Fruit fly (Drosophila melanogaster): ENCODE results near the gene kay.
A peak's percentile ranks its signal among the peaks of the same experiment; 100 is the strongest.

The kay gene

DNA sequence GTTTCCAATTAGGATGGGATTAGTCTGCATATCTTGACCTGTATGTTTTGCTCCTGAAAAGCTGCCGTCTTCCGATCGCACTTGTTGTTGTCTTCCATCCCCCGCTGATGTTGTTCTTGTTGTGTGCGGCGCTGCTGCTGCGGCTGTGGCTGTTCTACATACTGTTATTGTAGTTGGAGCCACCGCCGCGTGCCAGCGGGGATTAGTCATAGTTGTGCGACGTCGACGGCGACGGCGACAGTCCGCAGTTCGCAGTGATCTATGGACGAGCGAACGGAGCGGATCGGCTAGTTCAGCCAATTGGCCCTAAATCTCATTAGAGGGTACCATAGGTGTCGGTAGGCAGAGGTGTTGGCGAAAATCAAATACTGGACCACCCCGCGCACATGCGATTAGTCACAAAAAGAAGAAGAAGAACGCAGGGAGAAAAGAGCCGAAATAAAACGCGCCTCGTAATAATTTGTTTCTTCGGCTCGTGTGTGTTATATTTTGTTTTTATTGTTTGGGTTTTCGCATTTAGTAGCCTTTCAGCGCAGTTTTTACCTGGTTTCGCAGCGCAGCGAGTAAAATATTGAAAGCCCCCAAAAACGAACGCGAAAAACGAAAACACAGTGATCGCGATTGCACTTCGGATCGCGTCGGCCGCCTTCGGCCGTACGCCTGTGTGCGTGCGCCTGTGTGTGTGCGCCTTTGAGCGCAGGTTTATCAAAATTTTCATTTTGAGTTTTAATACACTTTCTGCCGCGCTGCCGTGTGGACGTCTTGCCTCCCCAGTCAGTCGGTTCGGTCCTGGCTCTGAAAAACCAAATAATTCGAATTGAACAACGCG, at the start of gene kay:
Gene kay (plus strand): TSS at position 729 of the 829 bp plus-strand sequence.
- TF ChIP-seq CG15336 (GFP tag; IDR thresholded peaks at IDR 0.05): no peak
- TF ChIP-seq CG31627 (GFP tag; optimal IDR thresholded peaks at IDR 0.05): no peak
- TF ChIP-seq dac (GFP tag; optimal IDR thresholded peaks at IDR 0.05): no peak
- TF ChIP-seq CG6808 (GFP tag; optimal IDR thresholded peaks at IDR 0.05): peak; percentile 11
- no peak for TF ChIP-seq CG7368 (GFP tag; optimal IDR thresholded peaks at IDR 0.05)
- no peak for TF ChIP-seq Sox14 (GFP tag; optimal IDR thresholded peaks at IDR 0.05)
- TF ChIP-seq ss (GFP tag; optimal IDR thresholded peaks at IDR 0.05): peak in 1 of 2 experiments; percentile 31
- no peak for TF ChIP-seq Hr4 (GFP tag; optimal IDR thresholded peaks at IDR 0.05)
- TF ChIP-seq Lpt (GFP tag; optimal IDR thresholded peaks at IDR 0.05): no peak
- TF ChIP-seq CG11294 (GFP tag; IDR thresholded peaks at IDR 0.05): no peak
- 0 out of 3 replicates have a peak, but pooled peaks have one; percentile 33 for TF ChIP-seq CG6163 (GFP tag; IDR thresholded peaks at IDR 0.05)
- no peak for TF ChIP-seq pdm3 (GFP tag; optimal IDR thresholded peaks at IDR 0.05)
- TF ChIP-seq CG3032 (tag; optimal IDR thresholded peaks at IDR 0.05): no peak
- peak; percentile 25 for TF ChIP-seq Sox102F (GFP tag; optimal IDR thresholded peaks at IDR 0.05)
- TF ChIP-seq Sox15 (GFP tag; optimal IDR thresholded peaks at IDR 0.05): no peak
- no peak for TF ChIP-seq lz (GFP tag; optimal IDR thresholded peaks at IDR 0.05)
- TF ChIP-seq CG6854 (GFP tag; optimal IDR thresholded peaks at IDR 0.05): peak; percentile 55
- TF ChIP-seq eg (GFP tag; IDR thresholded peaks at IDR 0.05): peak; percentile 33; the same call in 2 of the 3 replicates
- peak; percentile 26 for TF ChIP-seq Met (GFP tag; optimal IDR thresholded peaks at IDR 0.05)
- TF ChIP-seq CG4318 (GFP tag; optimal IDR thresholded peaks at IDR 0.05): no peak
- peak; percentile 18 for TF ChIP-seq CG3919 (GFP tag; optimal IDR thresholded peaks at IDR 0.05)
- TF ChIP-seq vri (GFP tag; optimal IDR thresholded peaks at IDR 0.05): peak; percentile 23
- no peak for TF ChIP-seq CG8119 (GFP tag; IDR thresholded peaks at IDR 0.05)
- no peak for TF ChIP-seq achi (GFP tag; optimal IDR thresholded peaks at IDR 0.05)
- TF ChIP-seq CG1621 (tag; optimal IDR thresholded peaks at IDR 0.05): no peak
- peak; percentile 54 for TF ChIP-seq Eip78C (GFP tag)
- TF ChIP-seq Ets96B (tag; optimal IDR thresholded peaks at IDR 0.05): no peak
- peak; percentile 47 for TF ChIP-seq Eip93F (GFP tag; optimal IDR thresholded peaks at IDR 0.05)
- peak; percentile 11 for TF ChIP-seq CG10669 (GFP tag; optimal IDR thresholded peaks at IDR 0.05)
- TF ChIP-seq svp (GFP tag): peak; percentile 48
- no peak for TF ChIP-seq Hr38 (GFP tag; optimal IDR thresholded peaks at IDR 0.05)
- no peak for TF ChIP-seq CG6792 (GFP tag; optimal IDR thresholded peaks at IDR 0.05)
- TF ChIP-seq CG34406 (GFP tag; optimal IDR thresholded peaks at IDR 0.05): no peak

DNA sequence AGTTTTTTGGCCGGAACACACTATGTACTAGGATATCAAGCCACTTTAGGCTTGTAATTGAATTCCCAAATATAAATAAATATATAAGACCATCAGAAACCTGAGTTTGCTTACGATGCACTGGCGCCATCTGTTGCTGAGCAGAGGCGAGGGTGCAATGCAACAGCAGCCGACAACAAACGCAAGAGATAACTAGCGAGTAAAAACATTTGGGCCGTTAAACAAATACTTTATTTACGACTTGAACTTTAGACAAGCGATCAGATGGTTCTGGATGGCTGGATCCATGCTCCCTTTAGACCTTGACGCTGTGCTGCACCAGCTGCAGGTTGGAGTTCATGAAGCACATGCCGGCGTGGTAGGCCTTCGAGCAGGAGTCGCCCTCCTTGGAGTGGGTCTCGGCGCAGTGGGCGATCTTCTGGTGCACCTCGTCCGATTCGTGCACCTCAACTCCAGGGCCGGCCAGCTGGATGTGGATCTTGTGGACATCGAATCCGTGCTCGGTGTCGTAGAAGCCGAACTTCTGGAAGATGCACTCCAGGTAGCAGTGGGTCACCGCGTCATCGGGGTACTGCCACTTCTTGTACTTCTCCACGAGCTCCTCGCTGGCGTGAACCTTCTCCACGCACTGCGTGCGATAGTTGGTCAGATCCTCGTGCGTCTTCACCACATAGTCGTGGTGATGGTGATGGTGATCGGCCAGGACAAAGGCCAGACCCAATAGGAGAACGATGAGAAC, 49.6 kb upstream of the kay start:
- TF ChIP-seq Lpt (GFP tag; optimal IDR thresholded peaks at IDR 0.05) (no peak), Met (GFP tag; optimal IDR thresholded peaks at IDR 0.05) (no peak), CG8632 (GFP tag; optimal IDR thresholded peaks at IDR 0.05) (no peak), vri (GFP tag; optimal IDR thresholded peaks at IDR 0.05) (no peak), Eip78C (GFP tag) (peak; percentile 36), CG7368 (GFP tag; optimal IDR thresholded peaks at IDR 0.05) (no peak), OdsH (GFP tag; optimal IDR thresholded peaks at IDR 0.05) (peak; percentile 6), CG3919 (GFP tag; optimal IDR thresholded peaks at IDR 0.05) (peak; percentile 5)

DNA sequence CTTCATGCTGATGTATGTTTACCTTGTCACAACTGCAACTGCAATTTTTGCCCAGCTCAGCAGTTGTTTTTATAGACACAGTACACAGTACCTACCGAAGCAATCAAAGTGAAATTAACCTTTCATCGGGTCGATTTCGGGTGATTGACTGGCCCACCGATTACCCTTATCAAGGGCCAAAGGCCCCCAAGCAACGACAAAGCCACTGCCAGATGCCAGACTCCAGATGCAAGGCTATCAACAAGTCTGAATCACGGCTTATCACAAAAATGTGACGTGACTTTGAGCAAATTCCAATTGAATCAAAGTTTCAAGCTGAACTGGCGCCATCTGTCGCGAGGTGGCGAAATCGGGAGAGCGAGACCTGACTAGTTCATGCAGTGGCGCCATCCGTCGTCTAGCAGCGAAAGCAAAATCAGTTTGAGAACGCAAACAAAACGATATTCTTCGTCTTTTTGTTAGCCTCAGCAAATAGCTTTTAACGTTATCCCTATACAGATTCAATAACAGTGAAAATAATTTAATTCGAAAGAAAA, 48.9 kb upstream of the kay start, which contains the start of gene Obp99b:
Gene Obp99b (minus strand): TSS at position 115 of the 536 bp plus-strand sequence.
- TF ChIP-seq Gug (GFP tag; IDR thresholded peaks at IDR 0.05) (peak; percentile 41; the same call in 1 of the 2 replicates), CG16779 (tag; optimal IDR thresholded peaks at IDR 0.05) (peak; percentile 46), Met (GFP tag; optimal IDR thresholded peaks at IDR 0.05) (peak; percentile 77), CG7368 (GFP tag; optimal IDR thresholded peaks at IDR 0.05) (peak; percentile 78), cyc (GFP tag; optimal IDR thresholded peaks at IDR 0.05) (peak; percentile 61), CG1621 (tag; optimal IDR thresholded peaks at IDR 0.05) (peak; percentile 68), Sox102F (GFP tag; optimal IDR thresholded peaks at IDR 0.05) (peak; percentile 41), spab (GFP tag; optimal IDR thresholded peaks at IDR 0.05) (peak; percentile 53), CG15336 (GFP tag; IDR thresholded peaks at IDR 0.05) (peak; percentile 50), salr (GFP tag; optimal IDR thresholded peaks at IDR 0.05) (peak in 1 of 2 experiments; percentile 74), CG11762 (GFP tag; optimal IDR thresholded peaks at IDR 0.05; ENCODE audit: insufficient read depth) (peak; percentile 37), eg (GFP tag; IDR thresholded peaks at IDR 0.05) (peak; percentile 76), acj6 (GFP tag; optimal IDR thresholded peaks at IDR 0.05) (peak; percentile 78), CG34406 (GFP tag; optimal IDR thresholded peaks at IDR 0.05) (peak; percentile 45), CG31627 (GFP tag; optimal IDR thresholded peaks at IDR 0.05) (peak; percentile 58), pdm3 (GFP tag; optimal IDR thresholded peaks at IDR 0.05) (peak; percentile 79), CG8632 (GFP tag; optimal IDR thresholded peaks at IDR 0.05) (peak; percentile 39), Sox14 (GFP tag; optimal IDR thresholded peaks at IDR 0.05) (peak; percentile 72), CG6854 (GFP tag; optimal IDR thresholded peaks at IDR 0.05) (no peak), OdsH (GFP tag; optimal IDR thresholded peaks at IDR 0.05) (peak; percentile 79), Hr39 (GFP tag; optimal IDR thresholded peaks at IDR 0.05) (peak; percentile 53), achi (GFP tag; optimal IDR thresholded peaks at IDR 0.05) (peak; percentile 67), CG6792 (GFP tag; optimal IDR thresholded peaks at IDR 0.05) (peak; percentile 44)

All from whole organism, prepupa.